Worm (Caenorhabditis elegans): ENCODE data around the gene srlf-32.

srlf-32 gene

DNA sequence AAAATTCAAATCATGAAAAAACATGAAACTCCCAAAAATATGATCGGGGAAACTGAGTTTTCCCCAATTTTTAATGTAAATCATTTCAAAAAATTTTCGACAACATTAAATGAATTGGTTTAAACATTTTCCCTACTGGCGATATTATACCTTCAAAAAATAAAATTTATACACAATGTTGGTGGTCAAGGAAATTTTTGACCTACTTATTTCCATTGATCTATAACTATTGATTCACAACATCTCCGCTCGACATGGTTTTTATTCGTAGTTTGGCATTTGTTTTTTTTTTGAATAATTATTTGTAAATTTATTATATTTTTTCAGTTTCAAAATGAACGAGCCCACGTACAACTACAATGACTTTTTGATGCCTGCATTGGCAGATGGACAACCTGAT is 24.4 kb downstream of the srlf-32 start, which contains the start of gene tbx-36:
Gene tbx-36, plus strand, starts transcription at position 301 of the 400 bp plus-strand sequence.
- TF ChIP-seq ztf-22 (GFP tag; optimal IDR thresholded peaks at IDR 0.05): no peak
- no peak for TF ChIP-seq K11D2.4 (GFP tag; IDR thresholded peaks at IDR 0.05)
- no peak for TF ChIP-seq sdz-38 (tag; optimal IDR thresholded peaks at IDR 0.05)
- no peak for TF ChIP-seq tbp1 (GFP tag; optimal IDR thresholded peaks at IDR 0.05)
- no peak for TF ChIP-seq unc-130 (GFP tag; optimal IDR thresholded peaks at IDR 0.05)
- no peak for TF ChIP-seq ama-1 (optimal IDR thresholded peaks at IDR 0.05)
- TF ChIP-seq ama-1 (GFP tag; optimal IDR thresholded peaks at IDR 0.05): no peak
- no peak for TF ChIP-seq zim-3 (tag; optimal IDR thresholded peaks at IDR 0.05)
- no peak for TF ChIP-seq mcd-1 (GFP tag; IDR thresholded peaks at IDR 0.05)
- no peak for TF ChIP-seq ceh-100 (GFP tag; IDR thresholded peaks at IDR 0.05)
- no peak for TF ChIP-seq ztf-6 (GFP tag; IDR thresholded peaks at IDR 0.05)

DNA sequence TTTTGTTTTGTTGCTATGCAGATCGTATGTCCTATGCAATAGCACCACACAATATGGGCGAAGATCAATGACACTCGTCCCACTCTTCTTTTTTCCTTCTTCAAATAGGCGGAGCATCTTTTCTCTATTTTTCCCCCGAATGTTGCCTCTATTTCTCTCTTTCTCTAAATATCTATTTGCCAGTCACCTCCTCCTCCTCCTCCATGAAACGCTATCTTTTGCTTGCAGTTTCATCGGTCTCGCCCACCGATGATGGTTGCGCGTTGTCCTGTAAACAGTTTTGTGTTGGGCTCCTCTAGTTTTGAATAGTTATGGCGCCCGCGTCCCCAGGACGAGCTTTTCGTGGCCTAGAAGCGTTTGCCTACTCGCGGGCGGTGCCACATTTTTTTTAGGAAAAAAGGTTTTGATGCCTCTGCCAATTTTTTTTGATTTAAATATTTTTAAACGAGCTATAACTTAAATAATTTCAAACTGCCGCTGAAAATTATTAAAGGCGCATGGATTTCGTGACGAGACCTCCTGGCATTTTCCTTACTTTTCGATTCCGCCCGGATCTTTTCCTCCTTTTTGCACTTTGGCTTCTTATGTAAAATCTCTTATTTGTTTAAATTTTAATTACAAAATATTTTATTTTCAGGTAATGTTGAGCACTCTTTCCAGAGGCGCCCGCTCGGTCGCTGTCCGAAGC is 26.9 kb downstream of the srlf-32 start, which contains the start of gene gdh-1:
Gene gdh-1, plus strand, starts transcription at position 638 of the 688 bp plus-strand sequence.
- TF ChIP-seq lin-35 (GFP tag; optimal IDR thresholded peaks at IDR 0.05) (peak in 1 of 3 experiments; percentile 6), ama-1 (optimal IDR thresholded peaks at IDR 0.05) (peak; percentile 18), ama-1 (GFP tag; optimal IDR thresholded peaks at IDR 0.05) (no peak), F33H1.4 (GFP tag; IDR thresholded peaks at IDR 0.05) (peak; percentile 28; the same call in 1 of the 2 replicates), hmg-20 (GFP tag; IDR thresholded peaks at IDR 0.05) (no peak), die-1 (tag; optimal IDR thresholded peaks at IDR 0.05) (no peak), rpc-1 (optimal IDR thresholded peaks at IDR 0.05) (no peak), rpc-1 (tag; optimal IDR thresholded peaks at IDR 0.05) (no peak), Y79H2A.3 (GFP tag; conservative IDR thresholded peaks at IDR 0.05) (no peak), sptf-2 (GFP tag; optimal IDR thresholded peaks at IDR 0.05) (no peak), tbx-9 (tag; optimal IDR thresholded peaks at IDR 0.05; ENCODE audit: borderline replicate concordance) (no peak), xnd-1 (tag; optimal IDR thresholded peaks at IDR 0.05) (peak; percentile 1), dox-1 (GFP tag; IDR thresholded peaks at IDR 0.05) (peak; percentile 55), fkh-3 (tag; optimal IDR thresholded peaks at IDR 0.05) (no peak), Y53F4B.3 (GFP tag; IDR thresholded peaks at IDR 0.05) (no peak), hmg-1.2 (GFP tag; IDR thresholded peaks at IDR 0.05) (peak; percentile 32; the same call in 1 of the 2 replicates), ztf-3 (GFP tag; optimal IDR thresholded peaks at IDR 0.05) (no peak), K12H6.12 (tag; optimal IDR thresholded peaks at IDR 0.05) (peak; percentile 6), nhr-80 (tag; optimal IDR thresholded peaks at IDR 0.05) (peak; percentile 63), K11D2.4 (GFP tag; IDR thresholded peaks at IDR 0.05) (no peak), B0336.3 (GFP tag; IDR thresholded peaks at IDR 0.05) (no peak), let-607 (tag; optimal IDR thresholded peaks at IDR 0.05) (no peak), lsy-27 (tag; optimal IDR thresholded peaks at IDR 0.05; ENCODE audit: borderline replicate concordance, insufficient read depth) (no peak), tbp1 (GFP tag; optimal IDR thresholded peaks at IDR 0.05) (peak; percentile 23), Y67H2A.10 (GFP tag; conservative IDR thresholded peaks at IDR 0.05) (no peak), madf-6 (GFP tag; IDR thresholded peaks at IDR 0.05) (peak; percentile 41), gei-17 (GFP tag; optimal IDR thresholded peaks at IDR 0.05) (no peak), zfh-2 (GFP tag; conservative IDR thresholded peaks at IDR 0.05) (no peak), efl-1 (GFP tag; optimal IDR thresholded peaks at IDR 0.05) (peak; percentile 48), lin-54 (GFP tag; optimal IDR thresholded peaks at IDR 0.05) (peak; percentile 53), lsl-1 (GFP tag; optimal IDR thresholded peaks at IDR 0.05) (peak; percentile 23)

Measured in whole organism, young adult.